Worm (Caenorhabditis elegans): ENCODE results near the gene rpb-11.

rpb-11 gene

ce11 chrII:14063044-14063500 is 3.2 kb downstream of the rpb-11 start, which contains the start of gene lem-2 (continued):
- TF ChIP-seq nhr-25 (tag; optimal IDR thresholded peaks at IDR 0.05) (peak; percentile 6), nhr-77 (tag; optimal IDR thresholded peaks at IDR 0.05) (peak; percentile 13), lin-15B (tag; optimal IDR thresholded peaks at IDR 0.05) (peak; percentile 86), lin-39 (tag; optimal IDR thresholded peaks at IDR 0.05) (peak; percentile 41), egl-5 (tag; optimal IDR thresholded peaks at IDR 0.05) (no peak), pqm-1 (tag; optimal IDR thresholded peaks at IDR 0.05) (no peak), mml-1 (tag; optimal IDR thresholded peaks at IDR 0.05) (no peak)

ce11 chrII:14064051-14064450 is 4.2 kb downstream of the rpb-11 start:
- TF ChIP-seq R02D3.7 (tag; optimal IDR thresholded peaks at IDR 0.05) (no peak), nhr-23 (tag; optimal IDR thresholded peaks at IDR 0.05) (no peak), nhr-28 (tag; optimal IDR thresholded peaks at IDR 0.05) (no peak), ztf-11 (tag; optimal IDR thresholded peaks at IDR 0.05) (no peak), nhr-76 (tag; optimal IDR thresholded peaks at IDR 0.05) (no peak), nhr-12 (tag; optimal IDR thresholded peaks at IDR 0.05) (no peak), pqm-1 (tag; optimal IDR thresholded peaks at IDR 0.05) (no peak), mdl-1 (tag; optimal IDR thresholded peaks at IDR 0.05) (no peak), zag-1 (tag; optimal IDR thresholded peaks at IDR 0.05) (no peak), unc-39 (tag; optimal IDR thresholded peaks at IDR 0.05) (no peak), nhr-43 (tag; optimal IDR thresholded peaks at IDR 0.05; ENCODE audit: poor library complexity, severe bottlenecking) (no peak)

- TF ChIP-seq elt-2 (tag; optimal IDR thresholded peaks at IDR 0.05) (no peak), pha-4 (tag; optimal IDR thresholded peaks at IDR 0.05) (no peak), nfya-1 (tag; optimal IDR thresholded peaks at IDR 0.05; ENCODE audit: insufficient read depth) (no peak), jun-1 (tag; optimal IDR thresholded peaks at IDR 0.05) (no peak), elt-3 (tag; optimal IDR thresholded peaks at IDR 0.05) (no peak), ZK546.5 (tag; optimal IDR thresholded peaks at IDR 0.05) (no peak), nhr-43 (tag; optimal IDR thresholded peaks at IDR 0.05; ENCODE audit: poor library complexity, severe bottlenecking) (no peak), nhr-23 (tag; optimal IDR thresholded peaks at IDR 0.05) (no peak), pqm-1 (tag; optimal IDR thresholded peaks at IDR 0.05) (no peak), nhr-28 (tag; optimal IDR thresholded peaks at IDR 0.05) (no peak), egl-5 (tag; optimal IDR thresholded peaks at IDR 0.05) (no peak), mdl-1 (tag; optimal IDR thresholded peaks at IDR 0.05) (no peak), fos-1 (tag; optimal IDR thresholded peaks at IDR 0.05) (no peak), sea-2 (GFP tag; optimal IDR thresholded peaks at IDR 0.05) (no peak), nhr-76 (tag; optimal IDR thresholded peaks at IDR 0.05) (no peak), unc-39 (tag; optimal IDR thresholded peaks at IDR 0.05) (no peak)
These were observed 5.6 kb downstream of the rpb-11 start for ce11 chrII:14065486-14065885.

- TF ChIP-seq lin-39 (tag; optimal IDR thresholded peaks at IDR 0.05) (no peak), nhr-67 (tag; optimal IDR thresholded peaks at IDR 0.05) (no peak), ceh-16 (tag; optimal IDR thresholded peaks at IDR 0.05) (no peak), elt-1 (tag; optimal IDR thresholded peaks at IDR 0.05) (no peak), jun-1 (tag; optimal IDR thresholded peaks at IDR 0.05) (no peak), ceh-28 (tag; optimal IDR thresholded peaks at IDR 0.05) (no peak), egl-5 (tag; optimal IDR thresholded peaks at IDR 0.05) (no peak), pha-4 (tag; optimal IDR thresholded peaks at IDR 0.05) (no peak), fkh-10 (GFP tag; optimal IDR thresholded peaks at IDR 0.05) (no peak), fos-1 (tag; optimal IDR thresholded peaks at IDR 0.05) (no peak), nhr-25 (tag; optimal IDR thresholded peaks at IDR 0.05) (no peak), elt-3 (tag; optimal IDR thresholded peaks at IDR 0.05) (no peak), ztf-4 (tag; optimal IDR thresholded peaks at IDR 0.05) (no peak), unc-62 (GFP tag; optimal IDR thresholded peaks at IDR 0.05) (no peak), ceh-82 (tag; optimal IDR thresholded peaks at IDR 0.05) (no peak), ztf-11 (tag; optimal IDR thresholded peaks at IDR 0.05) (no peak), fkh-2 (tag; optimal IDR thresholded peaks at IDR 0.05) (no peak), sea-2 (GFP tag; optimal IDR thresholded peaks at IDR 0.05) (no peak), pqm-1 (tag; optimal IDR thresholded peaks at IDR 0.05) (no peak), ceh-9 (tag; optimal IDR thresholded peaks at IDR 0.05) (no peak)
These were observed 8.7 kb downstream of the rpb-11 start, which contains the start of gene xrn-1 for ce11 chrII:14068607-14069006. Gene xrn-1, plus strand, starts transcription at chrII:14068907.

Measured in whole organism, L3 larva.